Worm (Caenorhabditis elegans) whole organism, late embryonic: Measurements from ENCODE around the gene B0024.4.

Source experiments
- C08G9.2 ChIP-seq: sonication (generic microtip); optimal IDR thresholded peaks from 2 replicates; lab custom pipeline; 2016; ENCODE audit warnings: mild to moderate bottlenecking, missing genetic modification characterization, moderate library complexity, missing compliant biosample characterization
- K09A11.1 ChIP-seq: sonication (generic microtip); optimal IDR thresholded peaks from 2 replicates; lab custom pipeline; 2017; ENCODE audit warnings: antibody characterized with exemption, mild to moderate bottlenecking, missing genetic modification characterization, missing compliant biosample characterization; ENCODE audit not compliant: insufficient read depth
- T23F11.4 ChIP-seq: fragments of 200-800 bp; sonication (Bioruptor generic); optimal IDR thresholded peaks from 2 replicates; lab custom pipeline; 2018; ENCODE audit warnings: mild to moderate bottlenecking, missing genetic modification characterization, missing compliant biosample characterization
- Y22D7AL.16 ChIP-seq: sonication (generic microtip); optimal IDR thresholded peaks from 2 replicates; lab custom pipeline; 2016; ENCODE audit warnings: missing genetic modification characterization, missing compliant biosample characterization
- ahr-1 ChIP-seq: sonication (generic microtip); optimal IDR thresholded peaks from 2 replicates; lab custom pipeline; 2016; ENCODE audit warnings: missing genetic modification characterization, missing compliant biosample characterization
- ama-1 ChIP-seq: fragments of 150-350 bp; optimal IDR thresholded peaks from 2 replicates; lab custom pipeline; 2014
- ceh-2 ChIP-seq: sonication (generic microtip); optimal IDR thresholded peaks from 2 replicates; lab custom pipeline; 2016; ENCODE audit warnings: missing genotype, missing genetic modification characterization, missing compliant biosample characterization
- ceh-30 ChIP-seq: fragments of 150-350 bp; optimal IDR thresholded peaks from 2 replicates; lab custom pipeline; 2014; ENCODE audit warnings: missing biosample characterization, missing genetic modification characterization
- ceh-31 ChIP-seq: sonication (generic microtip); optimal IDR thresholded peaks from 2 replicates; lab custom pipeline; 2016; ENCODE audit warnings: missing genetic modification characterization, missing compliant biosample characterization
- ceh-48 ChIP-seq: sonication (generic microtip); optimal IDR thresholded peaks from 2 replicates; lab custom pipeline; 2016; ENCODE audit warnings: missing genetic modification characterization, inconsistent platforms, missing compliant biosample characterization
- ceh-6 ChIP-seq: fragments of 200-800 bp; sonication (Bioruptor generic); optimal IDR thresholded peaks from 2 replicates; lab custom pipeline; 2018; ENCODE audit warnings: mild to moderate bottlenecking, missing genetic modification characterization, missing compliant biosample characterization
- elt-4 ChIP-seq: sonication (generic microtip); optimal IDR thresholded peaks from 2 replicates; lab custom pipeline; 2016; ENCODE audit warnings: missing genetic modification characterization, missing compliant biosample characterization
- ets-4 ChIP-seq: sonication (generic microtip); optimal IDR thresholded peaks from 2 replicates; lab custom pipeline; 2016; ENCODE audit warnings: missing genetic modification characterization, missing compliant biosample characterization
- eyg-1 ChIP-seq: sonication (generic microtip); optimal IDR thresholded peaks from 2 replicates; lab custom pipeline; 2016; ENCODE audit warnings: missing genotype, missing genetic modification characterization, missing compliant biosample characterization
- fax-1 ChIP-seq: sonication (generic microtip); optimal IDR thresholded peaks from 2 replicates; lab custom pipeline; 2016; ENCODE audit warnings: missing genotype, missing genetic modification characterization, missing compliant biosample characterization
- fkh-10 ChIP-seq: fragments of 150-350 bp; optimal IDR thresholded peaks from 2 replicates; lab custom pipeline; 2014; ENCODE audit warnings: missing biosample characterization, missing genetic modification reagents, missing genetic modification characterization
- fkh-6 ChIP-seq: sonication (generic microtip); optimal IDR thresholded peaks from 2 replicates; lab custom pipeline; 2016; ENCODE audit warnings: missing genetic modification characterization, missing compliant biosample characterization
- hlh-15 ChIP-seq: sonication (generic microtip); optimal IDR thresholded peaks from 2 replicates; lab custom pipeline; 2016; ENCODE audit warnings: missing genetic modification characterization, missing compliant biosample characterization
- hlh-30 ChIP-seq: sonication (generic microtip); optimal IDR thresholded peaks from 2 replicates; lab custom pipeline; 2017; ENCODE audit warnings: antibody characterized with exemption, missing genetic modification characterization, missing compliant biosample characterization; ENCODE audit not compliant: insufficient read depth
- hlh-8 ChIP-seq: sonication (generic microtip); optimal IDR thresholded peaks from 2 replicates; lab custom pipeline; 2016; ENCODE audit warnings: missing genotype, missing genetic modification characterization, missing compliant biosample characterization
- lim-6 ChIP-seq: sonication (generic microtip); optimal IDR thresholded peaks from 2 replicates; lab custom pipeline; 2016; ENCODE audit warnings: missing genetic modification characterization, missing compliant biosample characterization
- madf-2 ChIP-seq: sonication (generic microtip); optimal IDR thresholded peaks from 2 replicates; lab custom pipeline; 2017; ENCODE audit warnings: missing genetic modification characterization, missing compliant biosample characterization
- nhr-232 ChIP-seq: sonication (generic microtip); optimal IDR thresholded peaks from 2 replicates; lab custom pipeline; 2016; ENCODE audit warnings: missing genetic modification characterization, missing compliant biosample characterization
- odd-2 ChIP-seq: sonication (generic microtip); optimal IDR thresholded peaks from 2 replicates; lab custom pipeline; 2017; ENCODE audit warnings: antibody characterized with exemption, mild to moderate bottlenecking, missing genetic modification characterization, missing compliant biosample characterization
- pax-1 ChIP-seq: fragments of 150-350 bp; optimal IDR thresholded peaks from 2 replicates; lab custom pipeline; 2014; ENCODE audit warnings: missing biosample characterization, missing genetic modification characterization
- pha-2 ChIP-seq: sonication (generic microtip); optimal IDR thresholded peaks from 2 replicates; lab custom pipeline; 2017; ENCODE audit warnings: mild to moderate bottlenecking, missing genetic modification characterization, missing compliant biosample characterization
- pqm-1 ChIP-seq: sonication (generic microtip); optimal IDR thresholded peaks from 2 replicates; lab custom pipeline; 2016; ENCODE audit warnings: missing genetic modification characterization, missing compliant biosample characterization
- sox-2 ChIP-seq: fragments of 200-800 bp; sonication (Bioruptor generic); IDR thresholded peaks from 2 replicates; pipeline ENCODE4 v1.3.6; 2022; ENCODE audit warnings: missing genetic modification reagents, missing genetic modification characterization, missing compliant biosample characterization
- sox-4 ChIP-seq: sonication (generic microtip); optimal IDR thresholded peaks from 2 replicates; lab custom pipeline; 2017; ENCODE audit warnings: mild to moderate bottlenecking, missing genetic modification characterization, inconsistent platforms, missing compliant biosample characterization
- syd-9 ChIP-seq: sonication (generic microtip); optimal IDR thresholded peaks from 2 replicates; lab custom pipeline; 2016; ENCODE audit warnings: mild to moderate bottlenecking, missing genetic modification characterization, moderate library complexity, missing compliant biosample characterization
- tbx-2 ChIP-seq: sonication (generic microtip); optimal IDR thresholded peaks from 2 replicates; lab custom pipeline; 2016; ENCODE audit warnings: missing genetic modification characterization, missing compliant biosample characterization
- tbx-7 ChIP-seq: sonication (generic microtip); optimal IDR thresholded peaks from 2 replicates; lab custom pipeline; 2016; ENCODE audit warnings: missing genotype, missing genetic modification characterization, missing compliant biosample characterization
- ttx-3 ChIP-seq: sonication (generic microtip); optimal IDR thresholded peaks from 2 replicates; lab custom pipeline; 2016; ENCODE audit warnings: missing genetic modification reagents, missing genetic modification characterization, missing compliant biosample characterization
- unc-3 ChIP-seq, 2 experiments: fragments of 200-800 bp in 1 of 2; sonication (Bioruptor generic) in 1 of 2; sonication (generic microtip) in 1 of 2; conservative IDR thresholded peaks in 1 of 2; optimal IDR thresholded peaks in 1 of 2; 2 replicates each; pipeline versions ENCODE4 v1.3.6 to Lab custom; 2016 to 2022; ENCODE audit warnings: missing compliant biosample characterization in 2 of 2, missing genetic modification characterization in 2 of 2, missing genetic modification reagents in 1 of 2
- unc-42 ChIP-seq: sonication (generic microtip); optimal IDR thresholded peaks from 2 replicates; lab custom pipeline; 2016; ENCODE audit warnings: missing genotype, missing genetic modification characterization, missing compliant biosample characterization
- unc-55 ChIP-seq: sonication (generic microtip); optimal IDR thresholded peaks from 2 replicates; lab custom pipeline; 2017; ENCODE audit warnings: missing biosample characterization, missing genetic modification reagents, missing genetic modification characterization
- zip-5 ChIP-seq: sonication (generic microtip); optimal IDR thresholded peaks from 2 replicates; lab custom pipeline; 2016; ENCODE audit warnings: missing genetic modification characterization, missing compliant biosample characterization
- ztf-16 ChIP-seq: sonication (generic microtip); optimal IDR thresholded peaks from 2 replicates; lab custom pipeline; 2017; ENCODE audit warnings: missing genetic modification characterization, missing compliant biosample characterization

The B0024.4 gene

ce11 chrV:10320101-10320761 lies 23.0 kb downstream of the B0024.4 start, which contains the start of the genes gna-1 and B0024.13:
TSS of gene gna-1 (minus strand) at chrV:10320151.
TSS of gene B0024.13 (plus strand) at chrV:10320711.
- TF ChIP-seq ama-1 (lab: Kevin White, UChicago) (no peak), tbx-7 (tag; lab: Kevin White, UChicago) (peak; percentile 60), hlh-30 (no peak), Y22D7AL.16 (no peak), elt-4 (no peak), ets-4 (tag; lab: Kevin White, UChicago) (peak; percentile 22), ceh-6 (GFP tag; lab: Kevin White, UChicago) (no peak), unc-55 (GFP tag; lab: Kevin White, UChicago) (no peak), ztf-16 (tag; lab: Kevin White, UChicago) (no peak), K09A11.1 (no peak), hlh-8 (tag; lab: Kevin White, UChicago) (no peak), sox-4 (tag; lab: Kevin White, UChicago) (no peak), zip-5 (tag; lab: Kevin White, UChicago) (peak; percentile 66), ceh-31 (tag; lab: Kevin White, UChicago) (peak; percentile 89), pax-1 (no peak), ttx-3 (tag; lab: Kevin White, UChicago) (no peak), unc-42 (tag; lab: Kevin White, UChicago) (peak; percentile 54), ceh-2 (tag; lab: Kevin White, UChicago) (peak; percentile 76), odd-2 (tag; lab: Kevin White, UChicago) (no peak), tbx-2 (tag; lab: Kevin White, UChicago) (peak; percentile 63), lim-6 (tag; lab: Kevin White, UChicago) (peak; percentile 2), ahr-1 (no peak), C08G9.2 (peak; percentile 82), fkh-10 (GFP tag; lab: Kevin White, UChicago) (no peak), fkh-6 (tag; lab: Kevin White, UChicago) (no peak)

- TF ChIP-seq madf-2 (no peak), T23F11.4 (GFP tag; lab: Kevin White, UChicago) (no peak), sox-2 (GFP tag; lab: Robert Waterston, UW) (no peak), pax-1 (no peak), lim-6 (tag; lab: Kevin White, UChicago) (no peak)
- TF ChIP-seq, all 69 proteins: peak for 0
Measured at ce11 chrV:10323537-10323936, 26.3 kb downstream of the B0024.4 start.

ce11 chrV:10328080-10328479 lies 30.9 kb downstream of the B0024.4 start:
- no peak for TF ChIP-seq ttx-3 (tag; lab: Kevin White, UChicago)
- TF ChIP-seq ceh-48 (tag; lab: Kevin White, UChicago) = no peak
- TF ChIP-seq ceh-31 (tag; lab: Kevin White, UChicago) = no peak
- TF ChIP-seq pax-1 = no peak
- TF ChIP-seq T23F11.4 (GFP tag; lab: Kevin White, UChicago) = no peak
- no peak for TF ChIP-seq ceh-30
- no peak for TF ChIP-seq syd-9 (tag; lab: Kevin White, UChicago)
- no peak for TF ChIP-seq nhr-232 (tag; lab: Kevin White, UChicago)
- TF ChIP-seq pqm-1 (tag; lab: Kevin White, UChicago) = no peak
- TF ChIP-seq unc-3 (GFP tag; conservative IDR thresholded peaks at IDR 0.05; lab: Robert Waterston, UW) = no peak
- TF ChIP-seq unc-3 (tag; optimal IDR thresholded peaks at IDR 0.05; lab: Kevin White, UChicago) = no peak
- TF ChIP-seq fax-1 = no peak
- TF ChIP-seq lim-6 (tag; lab: Kevin White, UChicago) = no peak
- no peak for TF ChIP-seq Y22D7AL.16
- no peak for TF ChIP-seq hlh-15 (tag; lab: Kevin White, UChicago)
- no peak for TF ChIP-seq eyg-1 (tag; lab: Kevin White, UChicago)
- TF ChIP-seq C08G9.2 = no peak
- TF ChIP-seq pha-2 (tag; lab: Kevin White, UChicago) = no peak
- no peak for TF ChIP-seq ceh-2 (tag; lab: Kevin White, UChicago)
